Fruit fly (Drosophila melanogaster) whole organism, embryonic: ENCODE data around the gene Tsp29Fa.

Experiments used
- Antp ChIP-seq: fragments of 200-800 bp; sonication (Bioruptor generic); optimal IDR thresholded peaks from 3 replicates; lab custom pipeline; 2016; ENCODE audit warnings: missing biosample characterization, missing genetic modification characterization
- Bdp1 ChIP-seq: fragments of 200-800 bp; sonication (Bioruptor generic); optimal IDR thresholded peaks from 3 replicates; lab custom pipeline; 2016; ENCODE audit warnings: missing biosample characterization, missing genetic modification characterization
- C15 ChIP-seq: fragments of 200-800 bp; sonication (Bioruptor generic); IDR thresholded peaks from 3 replicates; pipeline ENCODE4 v1.3.6; 2022; ENCODE audit warnings: missing biosample characterization, missing genetic modification characterization
- CG10462 ChIP-seq: fragments of 200-800 bp; sonication (Bioruptor generic); optimal IDR thresholded peaks from 2 replicates; lab custom pipeline; 2016; ENCODE audit warnings: missing biosample characterization, missing genetic modification characterization
- CG10565 ChIP-seq: fragments of 200-800 bp; sonication (Bioruptor generic); optimal IDR thresholded peaks from 3 replicates; lab custom pipeline; 2016; ENCODE audit warnings: missing biosample characterization, mild to moderate bottlenecking, missing genetic modification characterization
- CG1233 ChIP-seq: fragments of 200-800 bp; sonication (Bioruptor generic); optimal IDR thresholded peaks from 4 replicates; lab custom pipeline; 2018; ENCODE audit warnings: missing biosample characterization, mild to moderate bottlenecking, missing genetic modification characterization
- CG12391 ChIP-seq: fragments of 200-800 bp; sonication (Bioruptor generic); optimal IDR thresholded peaks from 3 replicates; lab custom pipeline; 2018; ENCODE audit warnings: missing biosample characterization, mild to moderate bottlenecking, missing genetic modification characterization, moderate library complexity
- CG13123 ChIP-seq: fragments of 200-800 bp; sonication (Bioruptor generic); optimal IDR thresholded peaks from 2 replicates; lab custom pipeline; 2016; ENCODE audit warnings: missing biosample characterization, missing genetic modification characterization
- CG13894 ChIP-seq: fragments of 200-800 bp; sonication (Bioruptor generic); optimal IDR thresholded peaks from 3 replicates; lab custom pipeline; 2018; ENCODE audit warnings: missing biosample characterization, mild to moderate bottlenecking, missing genetic modification characterization, moderate library complexity
- CG15601 ChIP-seq: fragments of 200-800 bp; sonication (Bioruptor generic); optimal IDR thresholded peaks from 3 replicates; lab custom pipeline; 2019; ENCODE audit warnings: missing biosample characterization, mild to moderate bottlenecking, missing genetic modification characterization, moderate library complexity
- CG17912 ChIP-seq: fragments of 200-800 bp; sonication (Bioruptor generic); optimal IDR thresholded peaks from 2 replicates; lab custom pipeline; 2018; ENCODE audit warnings: missing biosample characterization, mild to moderate bottlenecking, missing genetic modification characterization
- CG2120 ChIP-seq: fragments of 200-800 bp; sonication (Bioruptor generic); optimal IDR thresholded peaks from 3 replicates; lab custom pipeline; 2016; ENCODE audit warnings: missing biosample characterization, missing genetic modification characterization
- CG2712 ChIP-seq: fragments of 200-800 bp; optimal IDR thresholded peaks from 3 replicates; lab custom pipeline; 2019; ENCODE audit warnings: missing biosample characterization, mild to moderate bottlenecking, missing genetic modification characterization, moderate library complexity
- CG4707 ChIP-seq: fragments of 200-800 bp; sonication (Bioruptor generic); optimal IDR thresholded peaks from 2 replicates; lab custom pipeline; 2018; ENCODE audit warnings: missing biosample characterization, mild to moderate bottlenecking, missing genetic modification characterization, moderate library complexity
- CG6654 ChIP-seq: fragments of 200-800 bp; sonication (Bioruptor generic); optimal IDR thresholded peaks from 2 replicates; lab custom pipeline; 2017; ENCODE audit warnings: missing biosample characterization, mild to moderate bottlenecking, missing genetic modification characterization
- CG8359 ChIP-seq: fragments of 200-800 bp; sonication (Bioruptor generic); optimal IDR thresholded peaks from 2 replicates; lab custom pipeline; 2017; ENCODE audit warnings: missing biosample characterization, mild to moderate bottlenecking, missing genetic modification characterization, borderline replicate concordance
- CG9609 ChIP-seq: fragments of 200-800 bp; sonication (Bioruptor generic); optimal IDR thresholded peaks from 3 replicates; lab custom pipeline; 2016; ENCODE audit warnings: missing biosample characterization, missing genetic modification characterization
- Dll ChIP-seq: fragments of 200-800 bp; sonication (Bioruptor generic); IDR thresholded peaks from 4 replicates; pipeline ENCODE4 v1.3.6; 2022; ENCODE audit warnings: missing biosample characterization, missing genetic modification characterization; ENCODE audit not compliant: partially characterized antibody
- Dref ChIP-seq: fragments of 200-800 bp; sonication (Bioruptor generic); IDR thresholded peaks from 2 replicates; pipeline ENCODE4 v1.3.6; 2022; ENCODE audit warnings: missing biosample characterization, missing genetic modification characterization
- HmgD ChIP-seq: fragments of 200-800 bp; sonication (Bioruptor generic); optimal IDR thresholded peaks from 3 replicates; lab custom pipeline; 2016; ENCODE audit warnings: missing biosample characterization, missing genetic modification characterization
- Hr78 ChIP-seq, 2 experiments: fragments of 200-800 bp in 1 of 2; fragments of >200 bp in 1 of 2; sonication (Bioruptor generic) in 1 of 2; optimal IDR thresholded peaks; 2 replicates each; lab custom pipeline; 2017 to 2019; ENCODE audit warnings: missing biosample characterization in 2 of 2, missing genetic modification characterization in 2 of 2, mild to moderate bottlenecking in 1 of 2, moderate library complexity in 1 of 2
- MESR4 ChIP-seq: fragments of 200-800 bp; sonication (Bioruptor generic); optimal IDR thresholded peaks from 2 replicates; lab custom pipeline; 2018; ENCODE audit warnings: missing biosample characterization, mild to moderate bottlenecking, missing genetic modification characterization, moderate library complexity
- Meics ChIP-seq: fragments of 200-800 bp; sonication (Bioruptor generic); optimal IDR thresholded peaks from 2 replicates; lab custom pipeline; 2017; ENCODE audit warnings: missing biosample characterization, mild to moderate bottlenecking, missing genetic modification characterization
- Oli ChIP-seq: fragments of 200-800 bp; sonication (Bioruptor generic); optimal IDR thresholded peaks from 2 replicates; lab custom pipeline; 2018; ENCODE audit warnings: missing biosample characterization, mild to moderate bottlenecking, missing genetic modification characterization, moderate library complexity
- Optix ChIP-seq: fragments of 200-800 bp; sonication (Bioruptor generic); IDR thresholded peaks from 3 replicates; pipeline ENCODE4 v1.3.6; 2022; ENCODE audit warnings: missing biosample characterization, missing genetic modification characterization
- Rx ChIP-seq: fragments of 200-800 bp; sonication (Bioruptor generic); IDR thresholded peaks from 2 replicates; pipeline ENCODE4 v1.3.6; 2022; ENCODE audit warnings: missing biosample characterization, missing genetic modification characterization
- Taf1 ChIP-seq: fragments of 200-800 bp; sonication (Bioruptor generic); IDR thresholded peaks from 2 replicates; pipeline ENCODE4 v1.3.6; 2022; ENCODE audit warnings: missing biosample characterization, missing genetic modification characterization
- Xbp1 ChIP-seq: fragments of 200-800 bp; sonication (Bioruptor generic); optimal IDR thresholded peaks from 3 replicates; lab custom pipeline; 2016; ENCODE audit warnings: missing biosample characterization, mild to moderate bottlenecking, missing genetic modification characterization
- YL-1 ChIP-seq: fragments of 200-800 bp; sonication (Bioruptor generic); optimal IDR thresholded peaks from 3 replicates; lab custom pipeline; 2017; ENCODE audit warnings: missing biosample characterization, mild to moderate bottlenecking, missing genetic modification characterization
- amos ChIP-seq: fragments of 200-800 bp; sonication (Bioruptor generic); IDR thresholded peaks from 2 replicates; pipeline ENCODE4 v1.3.6; 2022; ENCODE audit warnings: missing biosample characterization, missing genetic modification characterization; ENCODE audit not compliant: partially characterized antibody
- ash1 ChIP-seq: fragments of 200-800 bp; sonication (Bioruptor generic); optimal IDR thresholded peaks from 2 replicates; lab custom pipeline; 2018; ENCODE audit warnings: missing biosample characterization, mild to moderate bottlenecking, missing genetic modification characterization
- az2 ChIP-seq: fragments of 200-800 bp; sonication (Bioruptor generic); optimal IDR thresholded peaks from 3 replicates; lab custom pipeline; 2016; ENCODE audit warnings: missing biosample characterization, missing genetic modification characterization
- cas ChIP-seq: fragments of 200-800 bp; sonication (Bioruptor generic); IDR thresholded peaks from 2 replicates; pipeline ENCODE4 v1.3.6; 2022; ENCODE audit warnings: missing biosample characterization, missing genetic modification characterization
- dan ChIP-seq: fragments of 200-800 bp; sonication (Bioruptor generic); IDR thresholded peaks from 2 replicates; pipeline ENCODE4 v1.3.6; 2022; ENCODE audit warnings: missing biosample characterization, missing genetic modification characterization
- her ChIP-seq: fragments of 200-800 bp; sonication (Bioruptor generic); optimal IDR thresholded peaks from 2 replicates; lab custom pipeline; 2016; ENCODE audit warnings: missing biosample characterization, missing genetic modification characterization
- hth ChIP-seq: fragments of >200 bp; optimal IDR thresholded peaks from 2 replicates; lab custom pipeline; 2017; ENCODE audit warnings: inconsistent platforms
- kah ChIP-seq: fragments of 200-800 bp; sonication (Bioruptor generic); optimal IDR thresholded peaks from 2 replicates; lab custom pipeline; 2018; ENCODE audit warnings: missing biosample characterization, mild to moderate bottlenecking, missing genetic modification characterization
- onecut ChIP-seq: fragments of 200-800 bp; sonication (Bioruptor generic); IDR thresholded peaks from 2 replicates; pipeline ENCODE4 v1.3.6; 2022; ENCODE audit warnings: missing biosample characterization, missing genetic modification characterization
- p53 ChIP-seq: fragments of 200-800 bp; sonication (Bioruptor generic); optimal IDR thresholded peaks from 2 replicates; lab custom pipeline; 2016; ENCODE audit warnings: missing biosample characterization, missing genetic modification characterization
- pb ChIP-seq: fragments of 200-800 bp; sonication (Bioruptor generic); optimal IDR thresholded peaks from 3 replicates; lab custom pipeline; 2016; ENCODE audit warnings: missing biosample characterization, missing genetic modification characterization
- phol ChIP-seq: fragments of 200-800 bp; sonication (Bioruptor generic); optimal IDR thresholded peaks from 3 replicates; lab custom pipeline; 2018; ENCODE audit warnings: missing biosample characterization, mild to moderate bottlenecking, missing genetic modification characterization, moderate library complexity
- pnt ChIP-seq: fragments of 200-800 bp; sonication (Bioruptor generic); optimal IDR thresholded peaks from 3 replicates; lab custom pipeline; 2016; ENCODE audit warnings: missing biosample characterization, missing genetic modification characterization
- ranshi ChIP-seq: fragments of 200-800 bp; sonication (Bioruptor generic); IDR thresholded peaks from 2 replicates; pipeline ENCODE4 v1.3.6; 2022; ENCODE audit warnings: missing biosample characterization, missing genetic modification characterization
- row ChIP-seq: fragments of 200-800 bp; sonication (Bioruptor generic); IDR thresholded peaks from 3 replicates; pipeline ENCODE4 v1.3.6; 2022; ENCODE audit warnings: missing biosample characterization, missing genetic modification characterization
- salm ChIP-seq: fragments of 200-800 bp; sonication (Bioruptor generic); optimal IDR thresholded peaks from 2 replicates; lab custom pipeline; 2018; ENCODE audit warnings: missing biosample characterization, mild to moderate bottlenecking, missing genetic modification characterization
- sc ChIP-seq, 3 experiments: fragments of >200 bp in 2 of 3; fragments of 200-800 bp in 1 of 3; sonication (Bioruptor generic) in 1 of 3; optimal IDR thresholded peaks; 2 replicates in 2 of 3; 3 replicates in 1 of 3; lab custom pipeline; 2017; ENCODE audit warnings: mild to moderate bottlenecking in 1 of 3, missing biosample characterization in 1 of 3, missing genetic modification characterization in 1 of 3, missing genetic modification reagents in 1 of 3
- sens ChIP-seq: fragments of 200-800 bp; sonication (Bioruptor generic); peaks from one replicate; lab custom pipeline; 2016; ENCODE audit warnings: missing biosample characterization, missing genetic modification characterization
- sob ChIP-seq: fragments of 200-800 bp; sonication (Bioruptor generic); IDR thresholded peaks from 2 replicates; pipeline ENCODE4 v1.3.6; 2022; ENCODE audit warnings: missing biosample characterization, missing genetic modification characterization
- sug ChIP-seq: fragments of 200-800 bp; optimal IDR thresholded peaks from 2 replicates; lab custom pipeline; 2019; ENCODE audit warnings: missing biosample characterization, mild to moderate bottlenecking, missing genetic modification characterization, moderate library complexity

Gene Tsp29Fa

DNA sequence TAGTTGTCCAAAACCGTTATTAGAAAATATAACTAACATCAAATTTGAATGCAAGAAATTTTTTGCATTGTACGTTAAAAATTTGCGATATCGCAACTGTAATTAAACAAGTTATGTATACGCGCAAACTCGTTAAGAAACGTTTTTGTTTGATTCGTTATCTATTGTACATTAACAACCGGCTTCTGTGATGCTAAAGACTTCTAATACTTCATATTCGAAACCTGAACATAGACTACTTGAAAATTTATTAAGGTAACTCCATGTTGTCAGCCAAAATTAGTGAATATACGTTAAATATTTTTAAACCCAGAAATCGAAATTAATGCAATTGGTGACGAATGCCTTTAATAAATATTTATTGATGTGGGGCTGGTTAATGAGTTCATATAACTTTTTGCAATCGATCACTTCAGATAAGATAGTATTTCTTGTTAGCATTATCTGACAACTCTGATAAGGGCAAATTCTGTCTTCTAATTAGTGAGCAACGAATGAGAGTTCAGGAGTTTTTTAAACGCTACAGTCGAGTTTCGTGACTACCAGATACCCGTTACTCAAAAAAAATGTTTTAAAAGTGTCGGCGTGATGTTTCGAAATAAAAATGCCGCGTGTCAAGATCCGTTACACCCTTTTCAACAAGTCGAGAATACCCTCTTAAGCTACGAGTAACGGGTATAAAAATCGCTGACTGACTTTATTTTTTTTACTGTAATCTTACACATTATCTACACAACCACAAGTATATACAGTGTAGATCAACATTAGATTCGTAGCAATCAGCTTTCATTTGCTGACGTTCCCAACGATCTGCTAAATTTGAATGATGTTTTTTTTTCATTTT lies 18.7 kb downstream of the Tsp29Fa start (continued):
- TF ChIP-seq Optix (GFP tag; lab: Robert Waterston, UW) = 0 out of 3 replicates have a peak, but pooled peaks have one; percentile 26
- peak; percentile 49 for TF ChIP-seq Antp (GFP tag; lab: Kevin White, UChicago)
- TF ChIP-seq CG2120 (GFP tag; lab: Kevin White, UChicago) = peak; percentile 72
- peak; percentile 12 for TF ChIP-seq CG12391 (tag; lab: Kevin White, UChicago)
- peak; percentile 54 for TF ChIP-seq sug (tag; lab: Kevin White, UChicago)
- TF ChIP-seq CG8359 (GFP tag; lab: Kevin White, UChicago) = no peak
- TF ChIP-seq YL-1 = no peak
- TF ChIP-seq dan = no peak
- peak; percentile 83 for TF ChIP-seq amos (GFP tag; lab: Robert Waterston, UW)
- TF ChIP-seq CG17912 (GFP tag; lab: Kevin White, UChicago) = no peak
- no peak for TF ChIP-seq Hr78 (GFP tag; optimal IDR thresholded peaks at IDR 0.05; lab: Kevin White, UChicago)
- TF ChIP-seq CG2712 (tag; lab: Kevin White, UChicago) = peak; percentile 61
- no peak for TF ChIP-seq MESR4 (GFP tag; lab: Kevin White, UChicago)
- TF ChIP-seq CG1233 = no peak
- TF ChIP-seq Dref (GFP tag; lab: Robert Waterston, UW) = no peak
- TF ChIP-seq CG10565 (GFP tag; lab: Kevin White, UChicago) = no peak
- peak; percentile 86 for TF ChIP-seq sens (GFP tag; lab: Kevin White, UChicago)
- peak; percentile 31 for TF ChIP-seq Oli (tag; lab: Kevin White, UChicago)
- TF ChIP-seq kah (GFP tag; lab: Kevin White, UChicago) = no peak
- peak; percentile 77 for TF ChIP-seq Meics (GFP tag; lab: Kevin White, UChicago)
- TF ChIP-seq row (GFP tag; lab: Robert Waterston, UW) = peak; percentile 82
- no peak for TF ChIP-seq CG4707 (GFP tag; lab: Kevin White, UChicago)
- peak; percentile 36; the same call in 1 of the 2 replicates for TF ChIP-seq sob (GFP tag; lab: Robert Waterston, UW)
- TF ChIP-seq sc (optimal IDR thresholded peaks at IDR 0.05; lab: Kevin White, UChicago) = no peak
- TF ChIP-seq sc (GFP tag; optimal IDR thresholded peaks at IDR 0.05; lab: Kevin White, UChicago) = no peak
- no peak for TF ChIP-seq onecut (GFP tag; lab: Robert Waterston, UW)
- TF ChIP-seq hth = no peak
- TF ChIP-seq Rx (GFP tag; lab: Robert Waterston, UW) = 0 out of 2 replicates have a peak, but pooled peaks have one; percentile 24
- no peak for TF ChIP-seq pnt
- TF ChIP-seq Taf1 = no peak
- no peak for TF ChIP-seq pb
- TF ChIP-seq C15 (GFP tag; lab: Robert Waterston, UW) = no peak
- no peak for TF ChIP-seq p53 (GFP tag; lab: Kevin White, UChicago)
- TF ChIP-seq Dll (GFP tag; lab: Robert Waterston, UW) = no peak
- TF ChIP-seq Bdp1 (GFP tag; lab: Kevin White, UChicago) = no peak
- no peak for TF ChIP-seq ash1
- TF ChIP-seq CG13123 (GFP tag; lab: Kevin White, UChicago) = no peak
- peak; percentile 15 for TF ChIP-seq az2 (GFP tag; lab: Kevin White, UChicago)
- peak; percentile 35 for TF ChIP-seq phol (tag; lab: Kevin White, UChicago)
- no peak for TF ChIP-seq CG10462 (GFP tag; lab: Kevin White, UChicago)
- no peak; the same call in 1 of the 2 replicates for TF ChIP-seq ranshi (GFP tag; lab: Robert Waterston, UW)
- peak; percentile 17 for TF ChIP-seq CG13894 (tag; lab: Kevin White, UChicago)
- peak; percentile 46 for TF ChIP-seq CG9609 (GFP tag; lab: Kevin White, UChicago)
- no peak for TF ChIP-seq CG6654 (GFP tag; lab: Kevin White, UChicago)
- peak; percentile 66 for TF ChIP-seq her
- TF ChIP-seq Xbp1 = peak; percentile 28
- TF ChIP-seq CG15601 = no peak
- TF ChIP-seq salm (tag; lab: Kevin White, UChicago) = no peak
- no peak for TF ChIP-seq cas (GFP tag; lab: Robert Waterston, UW)
- TF ChIP-seq HmgD (GFP tag; lab: Kevin White, UChicago) = peak; percentile 49
